Fruit fly (Drosophila melanogaster) whole organism, adult: ENCODE data around the gene TwdlX.

Experiments used
- CG11617 ChIP-seq: fragments of 200-800 bp; sonication (Bioruptor generic); optimal IDR thresholded peaks from 2 replicates; lab custom pipeline; 2017; ENCODE audit warnings: mild to moderate bottlenecking, missing biosample characterization, missing genetic modification reagents, missing genetic modification characterization
- CG12768 ChIP-seq: fragments of 200-800 bp; sonication (Bioruptor generic); optimal IDR thresholded peaks from 2 replicates; lab custom pipeline; 2017; ENCODE audit warnings: missing biosample characterization, missing genetic modification characterization, mild to moderate bottlenecking, moderate library complexity, missing genetic modification reagents
- CG1620 ChIP-seq: fragments of 200-800 bp; sonication (Bioruptor generic); optimal IDR thresholded peaks from 2 replicates; lab custom pipeline; 2016; ENCODE audit warnings: missing biosample characterization, missing genetic modification characterization
- CG33017 ChIP-seq: fragments of 200-800 bp; sonication (Bioruptor generic); optimal IDR thresholded peaks from 2 replicates; lab custom pipeline; 2018; ENCODE audit warnings: missing biosample characterization, mild to moderate bottlenecking, missing genetic modification characterization, moderate library complexity
- Clk ChIP-seq: fragments of 200-800 bp; sonication (Bioruptor generic); optimal IDR thresholded peaks from 2 replicates; lab custom pipeline; 2017; ENCODE audit warnings: missing biosample characterization, missing genetic modification characterization
- Hr96 ChIP-seq: fragments of 200-800 bp; sonication (Bioruptor generic); optimal IDR thresholded peaks from 2 replicates; lab custom pipeline; 2016; ENCODE audit warnings: missing biosample characterization, missing genetic modification characterization
- Mnt ChIP-seq: fragments of 200-800 bp; sonication (Bioruptor generic); optimal IDR thresholded peaks from 2 replicates; lab custom pipeline; 2016; ENCODE audit warnings: missing biosample characterization, mild to moderate bottlenecking, missing genetic modification characterization
- cic ChIP-seq: fragments of 200-800 bp; sonication (Bioruptor generic); optimal IDR thresholded peaks from 2 replicates; lab custom pipeline; 2017; ENCODE audit warnings: missing biosample characterization, mild to moderate bottlenecking, missing genetic modification characterization, moderate library complexity
- cnc ChIP-seq, 2 experiments: fragments of >200 bp; optimal IDR thresholded peaks; 2 replicates each; lab custom pipeline; 2017
- kay ChIP-seq: fragments of 200-800 bp; sonication (Bioruptor generic); peaks from one replicate; lab custom pipeline; 2016; ENCODE audit warnings: missing biosample characterization, missing genetic modification characterization, borderline replicate concordance
- tj ChIP-seq: fragments of 200-800 bp; sonication (Bioruptor generic); optimal IDR thresholded peaks from 3 replicates; lab custom pipeline; 2017; ENCODE audit warnings: missing biosample characterization, mild to moderate bottlenecking, missing genetic modification characterization, moderate library complexity
- toe ChIP-seq: fragments of 200-800 bp; sonication (Bioruptor generic); optimal IDR thresholded peaks from 2 replicates; lab custom pipeline; 2016; ENCODE audit warnings: missing biosample characterization, missing genetic modification characterization

dm6 chrX:16742547-16742946, 11.7 kb downstream of the TwdlX start, which contains the start of gene Twdlalpha:
- TF ChIP-seq CG1620 (GFP tag; lab: Kevin White, UChicago) = no peak
- TF ChIP-seq CG11617 = no peak
- no peak for TF ChIP-seq cic (GFP tag; lab: Kevin White, UChicago)
- TF ChIP-seq tj (GFP tag; lab: Kevin White, UChicago) = no peak
- TF ChIP-seq Clk (GFP tag; lab: Kevin White, UChicago) = no peak
- no peak for TF ChIP-seq Mnt (GFP tag; lab: Kevin White, UChicago)
- TF ChIP-seq kay = no peak
- TF ChIP-seq cnc (optimal IDR thresholded peaks at IDR 0.05; lab: Kevin White, UChicago) = no peak
- TF ChIP-seq CG33017 (tag; lab: Kevin White, UChicago) = no peak
- no peak for TF ChIP-seq Hr96 (GFP tag; lab: Kevin White, UChicago)
- no peak for TF ChIP-seq CG12768 (GFP tag; lab: Kevin White, UChicago)
- no peak for TF ChIP-seq toe (GFP tag; lab: Kevin White, UChicago)
